Fruit fly (Drosophila melanogaster): ENCODE results near the gene CG7215.

CG7215 gene

DNA sequence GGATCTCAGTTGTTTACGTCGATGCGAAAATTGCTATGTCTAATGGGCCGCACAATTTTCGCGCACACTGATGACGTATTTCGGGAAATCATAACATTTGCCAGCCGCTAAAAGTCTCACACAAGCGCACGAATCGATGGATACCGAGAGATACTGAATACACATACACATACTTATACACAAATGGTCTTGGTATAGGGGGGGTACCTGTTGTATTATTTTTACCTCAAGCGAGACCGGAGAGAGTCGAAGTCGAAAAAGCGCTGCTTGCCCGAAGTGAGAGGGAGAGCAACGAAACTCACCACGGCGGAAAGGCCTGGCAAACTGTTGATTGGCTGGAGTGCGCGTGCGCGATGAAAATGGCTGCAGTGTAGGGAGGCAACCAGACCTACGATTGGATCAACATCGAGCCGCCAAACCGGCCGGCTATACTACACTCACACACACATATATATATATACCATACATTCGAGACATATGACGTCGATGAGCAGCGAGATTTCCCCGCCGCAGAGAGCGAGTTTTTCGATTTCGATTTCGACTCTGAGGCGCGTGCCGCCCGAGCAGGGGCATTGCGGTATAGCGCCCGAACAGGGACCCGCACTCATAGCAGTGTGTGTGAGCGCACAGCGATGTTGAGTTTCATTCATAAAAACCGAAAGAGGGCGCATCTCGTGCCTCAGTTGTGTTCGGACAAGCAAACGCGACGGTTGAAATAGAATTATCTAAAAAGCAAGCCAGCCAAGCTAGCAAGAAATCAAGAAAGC, 45.5 kb downstream of the CG7215 start (continued):
- TF ChIP-seq salm (tag; optimal IDR thresholded peaks at IDR 0.05), result no peak
- TF ChIP-seq pb (GFP tag; optimal IDR thresholded peaks at IDR 0.05), result no peak
- no peak for TF ChIP-seq Sox102F (GFP tag; optimal IDR thresholded peaks at IDR 0.05)
- TF ChIP-seq MESR4 (GFP tag; optimal IDR thresholded peaks at IDR 0.05), result no peak
- no peak for TF ChIP-seq CG18599 (GFP tag; optimal IDR thresholded peaks at IDR 0.05)
- no peak for TF ChIP-seq CG31365 (tag; optimal IDR thresholded peaks at IDR 0.05)
- TF ChIP-seq CG17359 (tag; optimal IDR thresholded peaks at IDR 0.05), result no peak
- no peak for TF ChIP-seq CG9876 (GFP tag; optimal IDR thresholded peaks at IDR 0.05)
- TF ChIP-seq CrebB (tag; optimal IDR thresholded peaks at IDR 0.05), result no peak
- no peak for TF ChIP-seq Hmr (GFP tag; optimal IDR thresholded peaks at IDR 0.05)
- no peak for TF ChIP-seq pita (GFP tag; optimal IDR thresholded peaks at IDR 0.05)
- TF ChIP-seq HLHmδ (GFP tag; optimal IDR thresholded peaks at IDR 0.05), result peak; percentile 85
- no peak for TF ChIP-seq Lpt (GFP tag; optimal IDR thresholded peaks at IDR 0.05)
- TF ChIP-seq D (optimal IDR thresholded peaks at IDR 0.05), result no peak
- no peak for TF ChIP-seq D (GFP tag; optimal IDR thresholded peaks at IDR 0.05)
- TF ChIP-seq CG12744 (GFP tag; optimal IDR thresholded peaks at IDR 0.05), result no peak
- peak; percentile 37 for TF ChIP-seq kah (GFP tag; optimal IDR thresholded peaks at IDR 0.05)
- TF ChIP-seq CG11695 (GFP tag; IDR thresholded peaks at IDR 0.05), result no peak
- TF ChIP-seq Stat92E (GFP tag; optimal IDR thresholded peaks at IDR 0.05), result peak in 1 of 3 experiments; percentile 31
- no peak for TF ChIP-seq Hr78 (GFP tag; optimal IDR thresholded peaks at IDR 0.05)
- TF ChIP-seq hb (GFP tag; IDR thresholded peaks at IDR 0.05; ENCODE audit: partially characterized antibody), result no peak
- no peak for TF ChIP-seq bigmax (GFP tag; optimal IDR thresholded peaks at IDR 0.05)
- peak; percentile 8 for TF ChIP-seq mirr (GFP tag; optimal IDR thresholded peaks at IDR 0.05)
- no peak for TF ChIP-seq grau (tag; optimal IDR thresholded peaks at IDR 0.05)
- TF ChIP-seq CG32767 (GFP tag; IDR thresholded peaks at IDR 0.05), result peak; percentile 66; the same call in 1 of the 2 replicates
- TF ChIP-seq CG16779 (GFP tag; IDR thresholded peaks at IDR 0.05), result 0 out of 2 replicates have a peak, but pooled peaks have one; percentile 48
- no peak for TF ChIP-seq kay (GFP tag; optimal IDR thresholded peaks at IDR 0.05)
- no peak for TF ChIP-seq Lim3 (GFP tag; IDR thresholded peaks at IDR 0.05)
- peak; percentile 14 for TF ChIP-seq BtbVII (GFP tag; optimal IDR thresholded peaks at IDR 0.05)
- no peak for TF ChIP-seq CG15073 (GFP tag; optimal IDR thresholded peaks at IDR 0.05)

DNA sequence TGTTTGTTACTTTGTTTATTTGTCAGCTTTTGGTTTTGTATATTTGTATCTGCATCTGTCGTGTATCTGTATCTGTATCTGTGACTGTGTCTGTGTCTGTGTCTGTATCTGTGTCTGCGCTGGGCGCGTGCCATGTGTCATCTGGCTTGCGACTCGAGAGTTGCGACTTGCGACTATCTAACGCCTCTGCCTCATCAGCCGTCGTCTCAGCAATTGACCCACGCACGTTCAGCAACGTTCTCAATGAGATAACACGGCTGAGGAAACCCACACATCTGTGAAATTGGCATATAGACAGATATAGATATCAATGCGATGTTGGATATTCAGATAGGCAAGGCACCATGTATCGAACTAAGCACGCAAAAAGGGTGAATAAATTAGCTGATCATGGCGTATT, 48.4 kb downstream of the CG7215 start:
- TF ChIP-seq croc (GFP tag; conservative IDR thresholded peaks at IDR 0.05) (no peak), chif (GFP tag; optimal IDR thresholded peaks at IDR 0.05) (no peak), Fer1 (GFP tag; optimal IDR thresholded peaks at IDR 0.05) (no peak), yki (optimal IDR thresholded peaks at IDR 0.05) (no peak), CG15479 (GFP tag; optimal IDR thresholded peaks at IDR 0.05) (peak; percentile 75), tgo (GFP tag; IDR thresholded peaks at IDR 0.05) (no peak), gro (GFP tag; optimal IDR thresholded peaks at IDR 0.05) (no peak), twi (tag; optimal IDR thresholded peaks at IDR 0.05) (peak; percentile 35), sr (GFP tag; IDR thresholded peaks at IDR 0.05) (peak; percentile 94), chinmo (GFP tag; IDR thresholded peaks at IDR 0.05; ENCODE audit: partially characterized antibody) (0 out of 4 replicates have a peak, but pooled peaks have one; percentile 19), CG11456 (GFP tag; IDR thresholded peaks at IDR 0.05) (0 out of 3 replicates have a peak, but pooled peaks have one; percentile 14), CG8388 (GFP tag; optimal IDR thresholded peaks at IDR 0.05) (no peak), gem (tag; optimal IDR thresholded peaks at IDR 0.05) (no peak), CG8478 (optimal IDR thresholded peaks at IDR 0.05) (no peak), Scr (GFP tag; IDR thresholded peaks at IDR 0.05; ENCODE audit: partially characterized antibody) (no peak), Vsx1 (GFP tag; optimal IDR thresholded peaks at IDR 0.05) (no peak), cg (GFP tag; optimal IDR thresholded peaks at IDR 0.05) (peak; percentile 36)
